Worm (Caenorhabditis elegans): ENCODE data around the gene C55A1.1.

DNA sequence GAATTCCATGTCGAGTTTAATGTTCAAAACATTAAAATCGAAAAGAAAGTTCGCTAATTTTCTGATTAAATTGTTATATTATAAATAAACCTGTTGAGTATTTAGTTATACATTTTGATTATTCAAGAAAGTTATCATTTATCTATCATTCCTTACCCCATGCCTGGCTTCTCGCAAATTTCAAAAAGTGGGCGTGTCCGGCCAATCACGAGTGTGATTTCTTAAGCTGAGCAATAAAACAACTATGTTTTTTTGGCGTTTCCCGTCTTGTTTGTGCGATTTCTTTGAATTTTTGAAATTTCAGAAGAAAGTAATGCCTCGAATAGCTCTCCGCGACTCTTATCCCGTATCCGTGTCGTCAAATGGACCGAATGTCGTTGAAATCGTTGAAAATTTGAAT lies 49.0 kb upstream of the C55A1.1 start, which contains the start of gene fbxa-94:
- TF ChIP-seq nhr-11 (tag; optimal IDR thresholded peaks at IDR 0.05) (no peak), unc-39 (tag; optimal IDR thresholded peaks at IDR 0.05) (no peak), egl-27 (tag; optimal IDR thresholded peaks at IDR 0.05) (no peak), elt-2 (tag; optimal IDR thresholded peaks at IDR 0.05) (no peak), tbx-2 (tag; optimal IDR thresholded peaks at IDR 0.05) (no peak)
